Worm (Caenorhabditis elegans) whole organism, L3 larva: ENCODE data around the gene F32D8.13.

Experiments
- ZK546.5 ChIP-seq: sonication (generic microtip); optimal IDR thresholded peaks from 2 replicates; lab custom pipeline; 2017; ENCODE audit warnings: missing biosample characterization, missing genetic modification characterization
- ama-1 ChIP-seq: fragments of 150-350 bp; optimal IDR thresholded peaks from 2 replicates; lab custom pipeline; 2018
- elt-2 ChIP-seq: sonication (generic microtip); optimal IDR thresholded peaks from 2 replicates; lab custom pipeline; 2016; ENCODE audit warnings: missing genetic modification reagents, mild to moderate bottlenecking, missing genetic modification characterization, missing compliant biosample characterization
- nhr-237 ChIP-seq: fragments of 150-350 bp; optimal IDR thresholded peaks from 2 replicates; lab custom pipeline; 2014; ENCODE audit warnings: missing biosample characterization, missing genetic modification characterization
- skn-1 ChIP-seq: fragments of 150-350 bp; optimal IDR thresholded peaks from 2 replicates; lab custom pipeline; 2014; ENCODE audit warnings: missing biosample characterization, missing genetic modification characterization
- unc-62 ChIP-seq: fragments of 150-350 bp; sonication (generic microtip); optimal IDR thresholded peaks from 4 replicates; lab custom pipeline; 2014; ENCODE audit warnings: missing biosample characterization, missing genetic modification reagents, missing genetic modification characterization

- TF ChIP-seq unc-62 (GFP tag; lab: Kevin White, UChicago) (no peak), elt-2 (tag; lab: Kevin White, UChicago) (no peak), skn-1 (tag; lab: Kevin White, UChicago) (no peak), ama-1 (lab: Kevin White, UChicago) (no peak), nhr-237 (tag; lab: Kevin White, UChicago) (no peak), ZK546.5 (tag; lab: Kevin White, UChicago) (no peak)
Measured at ce11 chrV:10909071-10909470, 12.7 kb upstream of the F32D8.13 start, which contains the start of gene zzz-1.
